Worm (Caenorhabditis elegans) whole organism, midembryonic: ENCODE data around the gene B0432.8.

Source experiments
- T22C8.4 ChIP-seq: fragments of 200-800 bp; sonication (Bioruptor generic); IDR thresholded peaks from 2 replicates; pipeline ENCODE4 v1.3.6; 2022; ENCODE audit warnings: missing genetic modification characterization, missing compliant biosample characterization
- cog-1 ChIP-seq: sonication (generic microtip); optimal IDR thresholded peaks from 2 replicates; lab custom pipeline; 2016; ENCODE audit warnings: missing genetic modification characterization, missing compliant biosample characterization
- flt-1 ChIP-seq: fragments of 200-800 bp; sonication (Bioruptor generic); IDR thresholded peaks from 2 replicates; pipeline ENCODE4 v1.3.6; 2022; ENCODE audit warnings: missing genetic modification characterization, missing compliant biosample characterization
- klf-2 ChIP-seq: fragments of 200-800 bp; sonication (Bioruptor generic); conservative IDR thresholded peaks from 2 replicates; pipeline ENCODE4 v1.3.6; 2022; ENCODE audit warnings: missing genetic modification reagents, missing genetic modification characterization, missing compliant biosample characterization
- med-1 ChIP-seq: sonication (generic microtip); optimal IDR thresholded peaks from 2 replicates; lab custom pipeline; 2017; ENCODE audit warnings: missing genetic modification characterization, mild to moderate bottlenecking, missing compliant biosample characterization, antibody characterized with exemption, missing genetic modification reagents; ENCODE audit not compliant: insufficient read depth
- ref-1 ChIP-seq: fragments of 200-800 bp; sonication (Bioruptor generic); conservative IDR thresholded peaks from 2 replicates; pipeline ENCODE4 v1.3.6; 2022; ENCODE audit warnings: missing genetic modification reagents, missing genetic modification characterization, missing compliant biosample characterization
- tab-1 ChIP-seq: fragments of 200-800 bp; sonication (Bioruptor generic); IDR thresholded peaks from 2 replicates; pipeline ENCODE4 v1.3.6; 2022; ENCODE audit warnings: missing genetic modification characterization, missing compliant biosample characterization
- ztf-23 ChIP-seq: fragments of 200-800 bp; sonication (Bioruptor generic); IDR thresholded peaks from 2 replicates; pipeline ENCODE4 v1.3.6; 2022; ENCODE audit warnings: missing genetic modification reagents, missing genetic modification characterization, missing compliant biosample characterization
- ztf-29 ChIP-seq: fragments of 200-800 bp; sonication (Bioruptor generic); IDR thresholded peaks from 2 replicates; pipeline ENCODE4 v1.3.6; 2022; ENCODE audit warnings: missing genetic modification reagents, missing genetic modification characterization, missing compliant biosample characterization

Gene B0432.8

DNA sequence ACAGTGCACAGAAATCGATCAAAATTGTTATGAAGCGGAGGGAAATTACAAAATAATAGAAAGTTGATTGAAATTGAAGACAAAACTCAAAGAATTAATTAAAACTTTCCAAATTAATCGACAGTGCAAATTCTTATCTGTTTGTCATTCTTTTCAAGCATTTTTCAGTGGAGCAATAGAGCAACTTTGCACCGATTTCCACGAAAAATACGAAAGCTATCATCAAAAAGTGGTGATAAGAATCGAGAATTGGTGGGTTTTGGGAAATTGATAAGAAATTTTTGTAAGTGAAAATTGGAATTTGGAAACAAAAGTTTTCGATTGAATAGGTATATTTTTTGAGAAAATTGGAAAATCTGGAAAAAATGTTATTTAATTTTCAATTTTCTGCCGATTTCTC is 38.5 kb downstream of the B0432.8 start:
- TF ChIP-seq klf-2 (GFP tag; lab: Robert Waterston, UW) (no peak), flt-1 (GFP tag; lab: Robert Waterston, UW) (no peak), tab-1 (GFP tag; lab: Robert Waterston, UW) (no peak), cog-1 (no peak), med-1 (GFP tag; lab: Kevin White, UChicago) (no peak), T22C8.4 (GFP tag; lab: Robert Waterston, UW) (no peak), ref-1 (GFP tag; lab: Robert Waterston, UW) (no peak), ztf-23 (GFP tag; lab: Robert Waterston, UW) (no peak), ztf-29 (no peak)

DNA sequence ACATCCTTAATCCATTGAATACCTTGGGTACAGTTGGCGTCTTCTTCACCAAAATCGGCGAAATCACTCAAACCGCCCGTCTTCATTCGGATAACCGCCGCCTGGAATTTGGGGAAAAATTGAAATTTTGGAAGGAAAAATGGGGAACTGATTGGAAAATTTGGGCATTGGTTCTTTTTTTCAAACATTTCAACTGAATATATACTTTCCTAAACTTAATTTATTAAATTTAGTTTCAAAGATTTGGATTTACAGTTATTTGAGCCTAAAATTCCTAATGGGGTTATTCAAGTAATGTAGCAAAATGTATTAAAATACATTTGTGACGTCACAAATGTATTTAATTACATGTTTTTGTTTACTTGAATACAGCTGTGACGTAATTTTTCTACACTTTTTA is 40.8 kb downstream of the B0432.8 start, which contains the start of gene laat-1:
Gene laat-1 (minus strand): TSS at position 101 of the 400 bp plus-strand sequence.
- TF ChIP-seq cog-1 (no peak), flt-1 (GFP tag; lab: Robert Waterston, UW) (no peak), ztf-23 (GFP tag; lab: Robert Waterston, UW) (no peak), ztf-29 (no peak), tab-1 (GFP tag; lab: Robert Waterston, UW) (no peak)

- TF ChIP-seq med-1 (GFP tag; lab: Kevin White, UChicago) (no peak), ztf-29 (no peak), tab-1 (GFP tag; lab: Robert Waterston, UW) (no peak), klf-2 (GFP tag; lab: Robert Waterston, UW) (no peak), flt-1 (GFP tag; lab: Robert Waterston, UW) (no peak), ztf-23 (GFP tag; lab: Robert Waterston, UW) (no peak), cog-1 (no peak), ref-1 (GFP tag; lab: Robert Waterston, UW) (no peak), T22C8.4 (GFP tag; lab: Robert Waterston, UW) (no peak)
Measured at ce11 chrII:232641-233040, 45.9 kb downstream of the B0432.8 start, which contains the start of gene Y43H11AL.1. Gene Y43H11AL.1, minus strand, starts transcription at chrII:232741.
